Worm (Caenorhabditis elegans) whole organism, L3 larva: ENCODE data around the gene tax-6.

Experiments
- mdl-1 ChIP-seq: fragments of 150-350 bp; optimal IDR thresholded peaks from 2 replicates; lab custom pipeline; 2014; ENCODE audit warnings: missing biosample characterization, missing genetic modification characterization
- pha-4 ChIP-seq: fragments of 150-350 bp; optimal IDR thresholded peaks from 2 replicates; lab custom pipeline; 2014; ENCODE audit warnings: missing biosample characterization, missing genetic modification reagents, missing genetic modification characterization

DNA sequence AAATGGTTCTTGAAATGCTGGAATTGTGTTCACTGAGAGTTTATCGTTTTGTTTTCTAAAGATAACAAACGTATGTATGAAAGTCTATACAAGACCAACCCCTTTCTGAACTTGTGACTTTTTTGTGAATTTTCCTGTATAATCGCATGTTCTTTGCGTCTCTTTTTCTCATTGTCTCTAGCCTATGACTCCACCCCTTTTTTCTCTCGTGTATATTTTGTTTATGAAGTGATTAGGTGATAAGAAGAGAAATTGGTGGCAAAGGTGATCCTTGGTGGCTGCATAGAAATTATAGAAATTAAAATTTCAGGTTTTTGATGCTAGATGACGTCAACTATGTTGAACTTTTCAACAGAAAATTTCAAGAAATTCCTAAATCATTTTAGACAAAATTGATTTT, 43.6 kb upstream of the tax-6 start, which contains the start of gene T07G12.5:
- TF ChIP-seq mdl-1 (tag; lab: Kevin White, UChicago) (no peak), pha-4 (tag; lab: Kevin White, UChicago) (no peak)
